Worm (Caenorhabditis elegans) whole organism, L1 larva: ENCODE measurements around the gene age-1.
A peak's percentile ranks its signal among the peaks of the same experiment; 100 is the strongest.

ENCODE experiments used
- C04F5.9 ChIP-seq: sonication (generic microtip); optimal IDR thresholded peaks from 2 replicates; lab custom pipeline; 2016; ENCODE audit warnings: missing genetic modification characterization, missing compliant biosample characterization
- C16A3.4 ChIP-seq: fragments of 150-350 bp; optimal IDR thresholded peaks from 2 replicates; lab custom pipeline; 2014; ENCODE audit warnings: missing biosample characterization, missing genetic modification characterization
- F16B12.6 ChIP-seq: fragments of 150-350 bp; optimal IDR thresholded peaks from 2 replicates; lab custom pipeline; 2014; ENCODE audit warnings: missing biosample characterization, missing genetic modification characterization
- aha-1 ChIP-seq: fragments of 150-350 bp; optimal IDR thresholded peaks from 2 replicates; lab custom pipeline; 2014; ENCODE audit warnings: missing biosample characterization, missing genetic modification characterization
- alr-1 ChIP-seq: fragments of 200-800 bp; sonication (Bioruptor generic); optimal IDR thresholded peaks from 2 replicates; lab custom pipeline; 2018; ENCODE audit warnings: borderline replicate concordance, mild to moderate bottlenecking, missing genetic modification characterization, missing compliant biosample characterization
- aly-2 ChIP-seq: fragments of 150-350 bp; optimal IDR thresholded peaks from 2 replicates; lab custom pipeline; 2014; ENCODE audit warnings: missing biosample characterization, missing genetic modification characterization
- blmp-1 ChIP-seq: fragments of 150-350 bp; optimal IDR thresholded peaks from 2 replicates; lab custom pipeline; 2014; ENCODE audit warnings: missing biosample characterization, missing genetic modification characterization
- ceh-63 ChIP-seq: fragments of 200-800 bp; sonication (Bioruptor generic); optimal IDR thresholded peaks from 2 replicates; lab custom pipeline; 2018; ENCODE audit warnings: mild to moderate bottlenecking, missing genetic modification characterization, missing compliant biosample characterization
- ceh-8 ChIP-seq: fragments of 200-800 bp; sonication (Bioruptor generic); optimal IDR thresholded peaks from 2 replicates; lab custom pipeline; 2018; ENCODE audit warnings: mild to moderate bottlenecking, missing genetic modification characterization, moderate library complexity, missing compliant biosample characterization
- ceh-82 ChIP-seq, 3 experiments: fragments of 150-350 bp in 1 of 3; sonication (generic microtip) in 2 of 3; optimal IDR thresholded peaks; 2 replicates each; lab custom pipeline; 2014 to 2017; ENCODE audit warnings: missing biosample characterization in 3 of 3, missing genetic modification characterization in 3 of 3
- ceh-88 ChIP-seq: fragments of 200-800 bp; sonication (Bioruptor generic); IDR thresholded peaks from 2 replicates; pipeline ENCODE4 v1.3.6; 2022; ENCODE audit warnings: missing genetic modification characterization, missing compliant biosample characterization
- dsc-1 ChIP-seq: sonication (generic microtip); optimal IDR thresholded peaks from 2 replicates; lab custom pipeline; 2016; ENCODE audit warnings: mild to moderate bottlenecking, missing genetic modification characterization, missing compliant biosample characterization
- efl-1 ChIP-seq, 4 experiments: fragments of 150-350 bp; optimal IDR thresholded peaks in 3 of 4; peaks in 1 of 4; 1 replicate in 1 of 4; 2 replicates in 3 of 4; lab custom pipeline; 2014; ENCODE audit warnings: missing biosample characterization in 2 of 4, missing genetic modification characterization in 2 of 4, missing genetic modification reagents in 2 of 4
- egl-13 ChIP-seq: sonication (generic microtip); optimal IDR thresholded peaks from 2 replicates; lab custom pipeline; 2016; ENCODE audit warnings: missing genotype, missing genetic modification reagents, missing genetic modification characterization, missing compliant biosample characterization
- fkh-4 ChIP-seq: sonication (generic microtip); optimal IDR thresholded peaks from 2 replicates; lab custom pipeline; 2016; ENCODE audit warnings: missing compliant biosample characterization, missing genetic modification characterization, borderline replicate concordance
- hpl-2 ChIP-seq: fragments of 150-350 bp; optimal IDR thresholded peaks from 2 replicates; lab custom pipeline; 2014; ENCODE audit warnings: missing biosample characterization, missing genetic modification reagents, missing genetic modification characterization
- lin-13 ChIP-seq: fragments of 150-350 bp; optimal IDR thresholded peaks from 2 replicates; lab custom pipeline; 2014; ENCODE audit warnings: missing biosample characterization, missing genetic modification reagents, missing genetic modification characterization
- lin-14 ChIP-seq: fragments of 200-800 bp; sonication (Bioruptor generic); optimal IDR thresholded peaks from 2 replicates; lab custom pipeline; 2018; ENCODE audit warnings: mild to moderate bottlenecking, missing genetic modification characterization, moderate library complexity, missing compliant biosample characterization
- lin-39 ChIP-seq: fragments of 150-350 bp; optimal IDR thresholded peaks from 2 replicates; lab custom pipeline; 2014; ENCODE audit warnings: missing biosample characterization, missing genetic modification reagents, missing genetic modification characterization
- lsy-2 ChIP-seq, 2 experiments: fragments of 150-350 bp; optimal IDR thresholded peaks; 2 replicates each; lab custom pipeline; 2014; ENCODE audit warnings: missing biosample characterization in 2 of 2, missing genetic modification characterization in 2 of 2
- mef-2 ChIP-seq: fragments of 150-350 bp; optimal IDR thresholded peaks from 2 replicates; lab custom pipeline; 2014; ENCODE audit warnings: missing biosample characterization, missing genetic modification characterization
- nhr-11 ChIP-seq: fragments of 150-350 bp; optimal IDR thresholded peaks from 2 replicates; lab custom pipeline; 2014; ENCODE audit warnings: missing biosample characterization, missing genetic modification characterization
- nhr-19 ChIP-seq: fragments of 200-800 bp; sonication (Bioruptor generic); conservative IDR thresholded peaks from 2 replicates; pipeline ENCODE4 v1.3.6; 2022; ENCODE audit warnings: missing genetic modification characterization, missing compliant biosample characterization
- nhr-237 ChIP-seq: fragments of 150-350 bp; optimal IDR thresholded peaks from 2 replicates; lab custom pipeline; 2014; ENCODE audit warnings: missing biosample characterization, missing genetic modification characterization
- nhr-47 ChIP-seq: sonication (generic microtip); optimal IDR thresholded peaks from 2 replicates; lab custom pipeline; 2016; ENCODE audit warnings: mild to moderate bottlenecking, missing genetic modification characterization, moderate library complexity, missing compliant biosample characterization
- nhr-71 ChIP-seq: sonication (generic microtip); optimal IDR thresholded peaks from 2 replicates; lab custom pipeline; 2016; ENCODE audit warnings: mild to moderate bottlenecking, missing genetic modification characterization, moderate library complexity, missing compliant biosample characterization
- nhr-76 ChIP-seq: sonication (generic microtip); optimal IDR thresholded peaks from 2 replicates; lab custom pipeline; 2017; ENCODE audit warnings: missing biosample characterization, missing genetic modification characterization
- nhr-77 ChIP-seq: fragments of 150-350 bp; optimal IDR thresholded peaks from 2 replicates; lab custom pipeline; 2014; ENCODE audit warnings: missing biosample characterization, missing genetic modification characterization
- pax-3 ChIP-seq: fragments of 200-800 bp; sonication (Bioruptor generic); optimal IDR thresholded peaks from 2 replicates; lab custom pipeline; 2018; ENCODE audit warnings: mild to moderate bottlenecking, missing genetic modification characterization, moderate library complexity, missing compliant biosample characterization
- pqm-1 ChIP-seq: sonication (generic microtip); optimal IDR thresholded peaks from 3 replicates; lab custom pipeline; 2017; ENCODE audit warnings: missing biosample characterization, missing genetic modification characterization
- skn-1 ChIP-seq: fragments of 150-350 bp; optimal IDR thresholded peaks from 2 replicates; lab custom pipeline; 2014; ENCODE audit warnings: missing biosample characterization, missing genetic modification characterization
- snpc-4 ChIP-seq: fragments of 150-350 bp; optimal IDR thresholded peaks from 2 replicates; lab custom pipeline; 2014; ENCODE audit warnings: missing biosample characterization, missing genetic modification characterization
- snu-23 ChIP-seq: sonication (generic microtip); optimal IDR thresholded peaks from 2 replicates; lab custom pipeline; 2016; ENCODE audit warnings: missing genetic modification characterization, missing compliant biosample characterization
- sptf-1 ChIP-seq: fragments of 150-350 bp; optimal IDR thresholded peaks from 2 replicates; lab custom pipeline; 2014; ENCODE audit warnings: missing biosample characterization, missing genetic modification characterization
- sup-37 ChIP-seq: fragments of 200-800 bp; sonication (Bioruptor generic); optimal IDR thresholded peaks from 2 replicates; lab custom pipeline; 2018; ENCODE audit warnings: mild to moderate bottlenecking, missing genetic modification characterization, missing compliant biosample characterization
- swsn-7 ChIP-seq: sonication (generic microtip); optimal IDR thresholded peaks from 2 replicates; lab custom pipeline; 2016; ENCODE audit warnings: missing genetic modification characterization, missing compliant biosample characterization
- tbx-2 ChIP-seq: sonication (generic microtip); optimal IDR thresholded peaks from 2 replicates; lab custom pipeline; 2016; ENCODE audit warnings: missing genetic modification characterization, missing compliant biosample characterization
- unc-130 ChIP-seq: fragments of 150-350 bp; optimal IDR thresholded peaks from 2 replicates; lab custom pipeline; 2017; ENCODE audit warnings: missing biosample characterization, missing genetic modification characterization, inconsistent platforms
- unc-62 ChIP-seq: fragments of 150-350 bp; optimal IDR thresholded peaks from 2 replicates; lab custom pipeline; 2014; ENCODE audit warnings: missing biosample characterization, missing genetic modification reagents, missing genetic modification characterization
- unc-86 ChIP-seq: sonication (generic microtip); optimal IDR thresholded peaks from 2 replicates; lab custom pipeline; 2016; ENCODE audit warnings: missing genetic modification characterization, missing compliant biosample characterization
- unc-98 ChIP-seq: fragments of 200-800 bp; sonication (Bioruptor generic); IDR thresholded peaks from 2 replicates; pipeline ENCODE4 v1.3.6; 2022; ENCODE audit warnings: missing genetic modification characterization, missing compliant biosample characterization
- vab-15 ChIP-seq: sonication (generic microtip); optimal IDR thresholded peaks from 2 replicates; lab custom pipeline; 2017; ENCODE audit warnings: missing genotype, mild to moderate bottlenecking, missing genetic modification characterization, missing compliant biosample characterization
- xbp-1 ChIP-seq: sonication (generic microtip); optimal IDR thresholded peaks from 2 replicates; lab custom pipeline; 2016; ENCODE audit warnings: missing genetic modification characterization, missing compliant biosample characterization
- zag-1 ChIP-seq: fragments of 150-350 bp; optimal IDR thresholded peaks from 2 replicates; lab custom pipeline; 2014; ENCODE audit warnings: missing biosample characterization, missing genetic modification characterization
- ztf-11 ChIP-seq, 2 experiments: sonication (generic microtip); optimal IDR thresholded peaks; 2 replicates each; lab custom pipeline; 2016 to 2017; ENCODE audit warnings: missing genetic modification characterization in 2 of 2, missing biosample characterization in 1 of 2, missing compliant biosample characterization in 1 of 2

Gene age-1

ce11 chrII:11566970-11567711, 40.3 kb upstream of the age-1 start, which contains the start of gene F54D5.5 (continued):
- TF ChIP-seq xbp-1 (tag; lab: Kevin White, UChicago), result no peak
- TF ChIP-seq ceh-82 (tag; optimal IDR thresholded peaks at IDR 0.05; lab: Kevin White, UChicago), result peak in 2 of 3 experiments; percentile 12 to 28
- TF ChIP-seq unc-62, result no peak
- no peak for TF ChIP-seq skn-1
- no peak for TF ChIP-seq blmp-1 (tag; lab: Kevin White, UChicago)
- no peak for TF ChIP-seq nhr-77 (tag; lab: Kevin White, UChicago)
- TF ChIP-seq unc-98, result no peak
- no peak for TF ChIP-seq pax-3 (tag; lab: Kevin White, UChicago)
- peak; percentile 3 for TF ChIP-seq tbx-2 (tag; lab: Kevin White, UChicago)
- no peak for TF ChIP-seq ceh-63 (GFP tag; lab: Kevin White, UChicago)
- no peak for TF ChIP-seq aha-1 (tag; lab: Kevin White, UChicago)
- TF ChIP-seq sptf-1 (tag; lab: Kevin White, UChicago), result no peak
- TF ChIP-seq hpl-2 (GFP tag; lab: Kevin White, UChicago), result no peak
- TF ChIP-seq nhr-76 (tag; lab: Kevin White, UChicago), result no peak
- no peak for TF ChIP-seq C16A3.4
- TF ChIP-seq alr-1 (tag; lab: Kevin White, UChicago), result no peak
- TF ChIP-seq F16B12.6 (tag; lab: Kevin White, UChicago), result peak; percentile 1
- TF ChIP-seq snpc-4 (tag; lab: Kevin White, UChicago), result no peak
- TF ChIP-seq ceh-8, result no peak
- TF ChIP-seq sup-37, result no peak
- peak in 1 of 2 experiments; percentile 45 for TF ChIP-seq lsy-2 (tag; optimal IDR thresholded peaks at IDR 0.05; lab: Kevin White, UChicago)
- no peak for TF ChIP-seq nhr-71 (tag; lab: Kevin White, UChicago)
- TF ChIP-seq nhr-11, result no peak
- TF ChIP-seq swsn-7, result no peak
- no peak for TF ChIP-seq nhr-47 (tag; lab: Kevin White, UChicago)
- TF ChIP-seq nhr-237 (tag; lab: Kevin White, UChicago), result no peak
- TF ChIP-seq nhr-19 (GFP tag; lab: Robert Waterston, UW), result no peak
- TF ChIP-seq mef-2, result no peak
- no peak for TF ChIP-seq zag-1 (tag; lab: Kevin White, UChicago)
- peak; percentile 8 for TF ChIP-seq egl-13 (tag; lab: Kevin White, UChicago)
- TF ChIP-seq lin-13, result no peak
- TF ChIP-seq lin-14 (GFP tag; lab: Kevin White, UChicago), result peak; percentile 46
- no peak for TF ChIP-seq unc-130 (tag; lab: Kevin White, UChicago)
- no peak for TF ChIP-seq vab-15 (tag; lab: Kevin White, UChicago)
- peak; percentile 9 for TF ChIP-seq snu-23
- no peak for TF ChIP-seq pqm-1
- TF ChIP-seq aly-2, result no peak
- TF ChIP-seq C04F5.9 (tag; lab: Kevin White, UChicago), result no peak
- TF ChIP-seq efl-1 (optimal IDR thresholded peaks at IDR 0.05; lab: Kevin White, UChicago), result peak; percentile 25 to 62
- TF ChIP-seq efl-1 (GFP tag; optimal IDR thresholded peaks at IDR 0.05 in 1 of 2; lab: Kevin White, UChicago), result peak; percentile 61 to 95
- TF ChIP-seq lin-39, result no peak
- TF ChIP-seq ztf-11 (tag; optimal IDR thresholded peaks at IDR 0.05; lab: Kevin White, UChicago), result peak in 1 of 2 experiments; percentile 40
- no peak for TF ChIP-seq ceh-88 (GFP tag; lab: Robert Waterston, UW)
- no peak for TF ChIP-seq dsc-1 (tag; lab: Kevin White, UChicago)
- TF ChIP-seq unc-86 (tag; lab: Kevin White, UChicago), result peak; percentile 7
- TF ChIP-seq fkh-4, result no peak
